Worm (Caenorhabditis elegans) whole organism, L3 larva: ENCODE measurements around the gene nspf-3.

Experiments used
- ama-1 ChIP-seq: fragments of 150-350 bp; optimal IDR thresholded peaks from 2 replicates; lab custom pipeline; 2018
- ceh-16 ChIP-seq: sonication (generic microtip); optimal IDR thresholded peaks from 2 replicates; lab custom pipeline; 2017; ENCODE audit warnings: missing biosample characterization, missing genetic modification characterization
- ceh-28 ChIP-seq: fragments of 150-350 bp; optimal IDR thresholded peaks from 2 replicates; lab custom pipeline; 2014; ENCODE audit warnings: missing biosample characterization, missing genetic modification reagents, missing genetic modification characterization
- ceh-82 ChIP-seq: fragments of 150-350 bp; optimal IDR thresholded peaks from 2 replicates; lab custom pipeline; 2014; ENCODE audit warnings: missing biosample characterization, missing genetic modification characterization
- elt-3 ChIP-seq, 3 experiments: fragments of 150-350 bp in 1 of 3; sonication (generic microtip) in 2 of 3; optimal IDR thresholded peaks; 2 replicates in 2 of 3; 4 replicates in 1 of 3; lab custom pipeline; 2014 to 2017; ENCODE audit warnings: missing biosample characterization in 3 of 3, missing genetic modification characterization in 3 of 3
- fos-1 ChIP-seq: fragments of 150-350 bp; optimal IDR thresholded peaks from 2 replicates; lab custom pipeline; 2014; ENCODE audit warnings: missing biosample characterization, missing genetic modification characterization
- hmg-11 ChIP-seq: sonication (generic microtip); optimal IDR thresholded peaks from 2 replicates; lab custom pipeline; 2016; ENCODE audit warnings: missing genetic modification characterization, missing compliant biosample characterization
- lin-15B ChIP-seq: fragments of 150-350 bp; optimal IDR thresholded peaks from 2 replicates; lab custom pipeline; 2014; ENCODE audit warnings: missing biosample characterization, missing genetic modification characterization
- nhr-12 ChIP-seq: fragments of 150-350 bp; optimal IDR thresholded peaks from 2 replicates; lab custom pipeline; 2014; ENCODE audit warnings: missing biosample characterization, missing genetic modification characterization
- nhr-23 ChIP-seq: fragments of 150-350 bp; optimal IDR thresholded peaks from 2 replicates; lab custom pipeline; 2014; ENCODE audit warnings: missing biosample characterization, missing genetic modification reagents, missing genetic modification characterization
- nhr-237 ChIP-seq: fragments of 150-350 bp; optimal IDR thresholded peaks from 2 replicates; lab custom pipeline; 2014; ENCODE audit warnings: missing biosample characterization, missing genetic modification characterization
- skn-1 ChIP-seq: fragments of 150-350 bp; optimal IDR thresholded peaks from 2 replicates; lab custom pipeline; 2014; ENCODE audit warnings: missing biosample characterization, missing genetic modification characterization
- zag-1 ChIP-seq: fragments of 150-350 bp; optimal IDR thresholded peaks from 2 replicates; lab custom pipeline; 2014; ENCODE audit warnings: missing biosample characterization, missing genetic modification characterization
- ztf-4 ChIP-seq: fragments of 150-350 bp; optimal IDR thresholded peaks from 2 replicates; lab custom pipeline; 2014; ENCODE audit warnings: missing biosample characterization, missing genetic modification characterization

- TF ChIP-seq fos-1 (no peak), nhr-237 (no peak), lin-15B (tag; lab: Kevin White, UChicago) (no peak), hmg-11 (no peak), ceh-28 (tag; lab: Kevin White, UChicago) (no peak), skn-1 (no peak), nhr-12 (tag; lab: Kevin White, UChicago) (no peak), ceh-16 (tag; lab: Kevin White, UChicago) (no peak), ama-1 (no peak), ceh-82 (tag; lab: Kevin White, UChicago) (no peak), nhr-23 (tag; lab: Kevin White, UChicago) (no peak), elt-3 (tag; optimal IDR thresholded peaks at IDR 0.05; lab: Kevin White, UChicago) (no peak), zag-1 (no peak), ztf-4 (no peak)
Observed at ce11 chrII:2684783-2685182, 5.2 kb downstream of the nspf-3 start.
